Worm (Caenorhabditis elegans) whole organism, midembryonic: ENCODE results near the gene ets-10.

ENCODE experiments used
- flt-1 ChIP-seq: fragments of 200-800 bp; sonication (Bioruptor generic); IDR thresholded peaks from 2 replicates; pipeline ENCODE4 v1.3.6; 2022; ENCODE audit warnings: missing genetic modification characterization, missing compliant biosample characterization
- med-1 ChIP-seq: sonication (generic microtip); optimal IDR thresholded peaks from 2 replicates; lab custom pipeline; 2017; ENCODE audit warnings: missing genetic modification characterization, mild to moderate bottlenecking, missing compliant biosample characterization, antibody characterized with exemption, missing genetic modification reagents; ENCODE audit not compliant: insufficient read depth
- ztf-23 ChIP-seq: fragments of 200-800 bp; sonication (Bioruptor generic); IDR thresholded peaks from 2 replicates; pipeline ENCODE4 v1.3.6; 2022; ENCODE audit warnings: missing genetic modification reagents, missing genetic modification characterization, missing compliant biosample characterization

- TF ChIP-seq med-1 (GFP tag; lab: Kevin White, UChicago): no peak
- no peak for TF ChIP-seq ztf-23
- TF ChIP-seq flt-1: no peak
Observed at ce11 chrX:4285669-4286174, 1.7 kb downstream of the ets-10 start, which contains the start of gene cka-2.
